Worm (Caenorhabditis elegans): ENCODE measurements around the gene glrx-21.

- TF ChIP-seq ahr-1 (tag; optimal IDR thresholded peaks at IDR 0.05) (no peak), sox-2 (GFP tag; IDR thresholded peaks at IDR 0.05) (no peak), lim-6 (tag; optimal IDR thresholded peaks at IDR 0.05) (no peak), sox-4 (tag; optimal IDR thresholded peaks at IDR 0.05) (no peak), npax-4 (tag; optimal IDR thresholded peaks at IDR 0.05) (no peak), unc-86 (tag; optimal IDR thresholded peaks at IDR 0.05) (no peak), pax-1 (tag; optimal IDR thresholded peaks at IDR 0.05) (no peak), dve-1 (tag; optimal IDR thresholded peaks at IDR 0.05) (no peak), hlh-8 (tag; optimal IDR thresholded peaks at IDR 0.05) (no peak)
Measured at ce11 chrIII:5338787-5339186, 7.1 kb downstream of the glrx-21 start.

Data from whole organism, late embryonic.